Fruit fly (Drosophila melanogaster) S2 (cell line): ENCODE results near the gene RpS28-like.

Source experiments
- CG8478 ChIP-seq: fragments of >200 bp; optimal IDR thresholded peaks from 2 replicates; lab custom pipeline; 2018
- CTCF ChIP-seq, 2 experiments: fragments of >200 bp; optimal IDR thresholded peaks; 2 replicates each; lab custom pipeline; 2018

dm6 chr2L:9388924-9389765, 47.5 kb upstream of the RpS28-like start:
- TF ChIP-seq CG8478 (lab: Kevin White, UChicago) (no peak), CTCF (optimal IDR thresholded peaks at IDR 0.05; lab: Kevin White, UChicago) (no peak)
